Worm (Caenorhabditis elegans) whole organism, L1 larva: ENCODE results near the gene T22D1.3.

Experiments used
- aha-1 ChIP-seq: fragments of 150-350 bp; optimal IDR thresholded peaks from 2 replicates; lab custom pipeline; 2014; ENCODE audit warnings: missing biosample characterization, missing genetic modification characterization
- ceh-82 ChIP-seq, 3 experiments: fragments of 150-350 bp in 1 of 3; sonication (generic microtip) in 2 of 3; optimal IDR thresholded peaks; 2 replicates each; lab custom pipeline; 2014 to 2017; ENCODE audit warnings: missing biosample characterization in 3 of 3, missing genetic modification characterization in 3 of 3
- ces-1 ChIP-seq: fragments of 150-350 bp; optimal IDR thresholded peaks from 2 replicates; lab custom pipeline; 2014; ENCODE audit warnings: missing biosample characterization, missing genetic modification reagents, missing genetic modification characterization
- elt-3 ChIP-seq, 6 experiments: fragments of 150-350 bp in 1 of 6; sonication (generic microtip); optimal IDR thresholded peaks; 2 replicates each; lab custom pipeline; 2017 to 2018; ENCODE audit warnings: missing biosample characterization in 6 of 6, missing genetic modification characterization in 6 of 6, inconsistent platforms in 1 of 6
- fos-1 ChIP-seq: fragments of 150-350 bp; optimal IDR thresholded peaks from 2 replicates; lab custom pipeline; 2014; ENCODE audit warnings: missing biosample characterization, missing genetic modification characterization
- isw-1 ChIP-seq: fragments of 200-800 bp; sonication (Bioruptor generic); IDR thresholded peaks from 2 replicates; pipeline ENCODE4 v1.3.6; 2022; ENCODE audit warnings: missing genetic modification characterization, missing compliant biosample characterization
- lin-39 ChIP-seq: fragments of 150-350 bp; optimal IDR thresholded peaks from 2 replicates; lab custom pipeline; 2014; ENCODE audit warnings: missing biosample characterization, missing genetic modification reagents, missing genetic modification characterization
- mep-1 ChIP-seq: fragments of 150-350 bp; optimal IDR thresholded peaks from 2 replicates; lab custom pipeline; 2014; ENCODE audit warnings: missing biosample characterization, missing genetic modification characterization
- nhr-47 ChIP-seq: sonication (generic microtip); optimal IDR thresholded peaks from 2 replicates; lab custom pipeline; 2016; ENCODE audit warnings: mild to moderate bottlenecking, missing genetic modification characterization, moderate library complexity, missing compliant biosample characterization
- nhr-84 ChIP-seq: sonication (generic microtip); optimal IDR thresholded peaks from 2 replicates; lab custom pipeline; 2017; ENCODE audit warnings: missing biosample characterization, missing genetic modification characterization
- skn-1 ChIP-seq: fragments of 150-350 bp; optimal IDR thresholded peaks from 2 replicates; lab custom pipeline; 2014; ENCODE audit warnings: missing biosample characterization, missing genetic modification characterization
- unc-130 ChIP-seq: fragments of 150-350 bp; optimal IDR thresholded peaks from 2 replicates; lab custom pipeline; 2017; ENCODE audit warnings: missing biosample characterization, missing genetic modification characterization, inconsistent platforms
- unc-62 ChIP-seq: fragments of 150-350 bp; optimal IDR thresholded peaks from 2 replicates; lab custom pipeline; 2014; ENCODE audit warnings: missing biosample characterization, missing genetic modification reagents, missing genetic modification characterization

- no peak for TF ChIP-seq lin-39 (tag; lab: Kevin White, UChicago)
- no peak for TF ChIP-seq mep-1 (tag; lab: Kevin White, UChicago)
- TF ChIP-seq fos-1 (tag; lab: Kevin White, UChicago) = no peak
- TF ChIP-seq ces-1 = no peak
- TF ChIP-seq isw-1 (GFP tag; lab: Robert Waterston, UW) = peak; percentile 8; the same call in 1 of the 2 replicates
- no peak for TF ChIP-seq nhr-84 (tag; lab: Kevin White, UChicago)
- TF ChIP-seq unc-130 (tag; lab: Kevin White, UChicago) = no peak
- TF ChIP-seq unc-62 (GFP tag; lab: Kevin White, UChicago) = no peak
- peak; percentile 24 for TF ChIP-seq nhr-47 (tag; lab: Kevin White, UChicago)
- TF ChIP-seq elt-3 (tag; optimal IDR thresholded peaks at IDR 0.05; lab: Kevin White, UChicago) = no peak
- TF ChIP-seq skn-1 (tag; lab: Kevin White, UChicago) = no peak
- no peak for TF ChIP-seq ceh-82 (tag; optimal IDR thresholded peaks at IDR 0.05; lab: Kevin White, UChicago)
- TF ChIP-seq aha-1 (tag; lab: Kevin White, UChicago) = no peak
Measured at ce11 chrIV:6954682-6955081, 41.3 kb downstream of the T22D1.3 start.
